Fruit fly (Drosophila melanogaster): ENCODE results near the gene CG9626.

- TF ChIP-seq CG8478 (optimal IDR thresholded peaks at IDR 0.05) = no peak
- no peak for TF ChIP-seq CTCF (optimal IDR thresholded peaks at IDR 0.05)
These were observed 27.4 kb upstream of the CG9626 start for dm6 chr3R:8327967-8328789.

Data from S2 (cell line).